Worm (Caenorhabditis elegans): ENCODE data around the gene ampd-1.

The ampd-1 gene

ce11 chrII:5178609-5179008 is 24.5 kb upstream of the ampd-1 start:
- TF ChIP-seq W03F9.2 (tag; optimal IDR thresholded peaks at IDR 0.05) (no peak), dao-5 (tag; optimal IDR thresholded peaks at IDR 0.05) (no peak), him-1 (tag; optimal IDR thresholded peaks at IDR 0.05) (no peak)

DNA sequence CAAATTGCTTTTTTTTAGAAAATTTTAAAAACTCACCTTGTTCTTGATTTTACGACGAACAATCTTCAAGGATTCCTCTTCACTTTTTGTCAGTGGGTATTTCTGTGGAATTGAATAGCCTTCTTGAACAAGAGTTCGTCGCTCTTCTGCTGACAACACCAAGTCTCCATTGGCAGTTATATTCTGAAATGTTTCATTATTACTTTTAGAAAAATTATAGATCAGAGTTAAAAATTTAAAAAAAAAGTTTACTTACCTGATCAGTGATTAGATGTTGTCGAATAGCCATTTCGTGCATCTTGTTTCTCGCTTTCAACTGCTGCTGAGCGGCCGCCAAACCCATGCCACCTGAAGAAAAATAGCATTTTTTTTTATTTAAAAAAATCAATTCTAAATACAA is 22.9 kb upstream of the ampd-1 start:
- TF ChIP-seq dao-5 (tag; optimal IDR thresholded peaks at IDR 0.05) = no peak
- TF ChIP-seq W03F9.2 (tag; optimal IDR thresholded peaks at IDR 0.05) = no peak
- TF ChIP-seq him-1 (tag; optimal IDR thresholded peaks at IDR 0.05) = no peak

- no peak for TF ChIP-seq dao-5 (tag; optimal IDR thresholded peaks at IDR 0.05)
- peak; percentile 44 for TF ChIP-seq him-1 (tag; optimal IDR thresholded peaks at IDR 0.05)
Measured at ce11 chrII:5181497-5181896, 21.6 kb upstream of the ampd-1 start.

DNA sequence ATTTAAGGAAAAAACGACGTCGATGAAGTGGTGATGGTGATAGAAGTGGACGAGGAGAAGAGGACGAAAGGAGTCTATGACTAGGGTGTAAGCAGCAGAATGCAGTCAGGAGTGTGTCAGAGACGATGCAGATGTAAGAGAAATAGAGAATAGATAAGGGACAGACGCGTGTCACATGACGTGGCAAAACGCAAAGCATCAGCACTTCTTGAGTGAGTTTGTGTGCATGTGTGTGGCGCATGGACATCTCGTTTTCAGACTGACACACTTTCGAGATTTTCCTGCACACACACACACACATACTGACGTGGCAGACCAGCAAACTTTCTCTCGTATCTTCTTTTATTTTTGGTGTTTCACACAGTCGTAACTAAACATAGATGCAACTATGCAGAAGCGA is 20.7 kb upstream of the ampd-1 start:
- TF ChIP-seq him-1 (tag; optimal IDR thresholded peaks at IDR 0.05) (no peak), W03F9.2 (tag; optimal IDR thresholded peaks at IDR 0.05) (peak; percentile 22), dao-5 (tag; optimal IDR thresholded peaks at IDR 0.05) (peak; percentile 10)

ce11 chrII:5183207-5183606 is 19.9 kb upstream of the ampd-1 start:
- no peak for TF ChIP-seq him-1 (tag; optimal IDR thresholded peaks at IDR 0.05)
- TF ChIP-seq dao-5 (tag; optimal IDR thresholded peaks at IDR 0.05) = no peak
- TF ChIP-seq W03F9.2 (tag; optimal IDR thresholded peaks at IDR 0.05) = no peak

- TF ChIP-seq dao-5 (tag; optimal IDR thresholded peaks at IDR 0.05) (no peak), W03F9.2 (tag; optimal IDR thresholded peaks at IDR 0.05) (no peak), him-1 (tag; optimal IDR thresholded peaks at IDR 0.05) (no peak)
Measured at ce11 chrII:5184661-5185545, 18.2 kb upstream of the ampd-1 start.

DNA sequence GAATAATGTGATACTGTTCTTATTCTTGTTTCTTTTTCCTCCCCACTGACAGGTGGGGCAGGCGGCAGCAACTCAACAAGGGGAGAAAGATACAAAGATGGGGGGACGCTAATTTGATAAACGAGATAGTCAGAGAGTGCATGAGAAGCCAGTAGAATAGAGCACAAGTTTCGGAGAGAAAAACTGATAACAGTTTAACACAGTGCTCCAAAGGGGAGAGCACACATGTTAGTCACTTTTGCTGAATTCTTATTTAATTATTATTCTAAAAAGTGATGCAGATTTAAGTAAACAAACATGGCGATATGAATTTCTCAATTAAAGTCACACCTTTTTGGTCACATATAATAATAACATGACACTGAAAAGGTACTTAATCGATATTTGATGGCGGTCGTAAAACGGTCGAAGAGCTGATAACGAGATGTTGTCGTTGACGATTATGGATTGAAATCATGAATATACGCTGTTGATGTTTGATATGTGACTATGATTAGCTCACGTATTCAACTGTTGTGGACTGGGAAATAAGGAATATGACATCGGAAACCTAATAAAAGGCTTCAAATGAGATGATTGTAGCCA is 17.1 kb upstream of the ampd-1 start:
- TF ChIP-seq him-1 (tag; optimal IDR thresholded peaks at IDR 0.05) = no peak
- TF ChIP-seq dao-5 (tag; optimal IDR thresholded peaks at IDR 0.05) = no peak
- no peak for TF ChIP-seq W03F9.2 (tag; optimal IDR thresholded peaks at IDR 0.05)

DNA sequence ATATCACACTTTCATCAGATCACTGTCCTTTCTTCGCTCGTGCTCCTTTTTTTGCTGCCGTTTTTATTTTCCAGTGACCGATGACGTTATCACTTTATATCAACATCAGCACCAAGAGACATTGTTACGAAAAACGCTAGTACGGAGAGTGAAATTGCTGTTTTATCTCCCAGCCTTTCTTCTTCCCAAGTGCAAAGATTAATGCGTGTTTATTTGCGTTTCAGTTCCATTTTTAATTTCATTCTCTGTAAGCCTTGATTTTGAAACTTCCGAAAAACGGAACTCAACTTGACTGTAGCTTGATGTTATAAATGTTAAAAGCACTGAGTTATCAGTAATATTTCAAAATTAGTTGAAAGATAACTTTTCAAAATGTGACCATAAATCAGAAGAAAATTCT is 16.3 kb upstream of the ampd-1 start:
- TF ChIP-seq dao-5 (tag; optimal IDR thresholded peaks at IDR 0.05) (no peak), W03F9.2 (tag; optimal IDR thresholded peaks at IDR 0.05) (no peak), him-1 (tag; optimal IDR thresholded peaks at IDR 0.05) (no peak)

DNA sequence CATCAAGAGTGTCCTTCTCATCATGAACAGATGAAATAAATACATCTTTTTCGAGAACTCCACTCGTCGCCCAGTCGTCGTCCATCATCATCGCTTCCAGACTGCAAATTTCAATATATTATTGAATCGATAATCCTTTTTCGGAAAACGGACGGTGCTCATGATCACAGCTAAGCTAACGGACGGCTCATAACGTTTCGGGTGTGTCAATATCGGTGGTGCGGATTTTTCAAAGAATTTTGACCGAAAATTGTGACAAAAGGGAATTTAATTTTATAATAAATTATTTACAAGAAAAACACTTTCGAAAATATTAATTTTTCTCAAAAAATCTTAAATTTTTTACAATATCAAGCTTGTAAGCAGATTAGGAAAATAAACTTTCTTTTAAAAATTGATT is 15.7 kb upstream of the ampd-1 start, which contains the start of gene crh-2:
TSS of gene crh-2 (minus strand) at position 101 of the 400 bp plus-strand sequence.
- no peak for TF ChIP-seq him-1 (tag; optimal IDR thresholded peaks at IDR 0.05)
- no peak for TF ChIP-seq W03F9.2 (tag; optimal IDR thresholded peaks at IDR 0.05)
- TF ChIP-seq dao-5 (tag; optimal IDR thresholded peaks at IDR 0.05) = no peak

DNA sequence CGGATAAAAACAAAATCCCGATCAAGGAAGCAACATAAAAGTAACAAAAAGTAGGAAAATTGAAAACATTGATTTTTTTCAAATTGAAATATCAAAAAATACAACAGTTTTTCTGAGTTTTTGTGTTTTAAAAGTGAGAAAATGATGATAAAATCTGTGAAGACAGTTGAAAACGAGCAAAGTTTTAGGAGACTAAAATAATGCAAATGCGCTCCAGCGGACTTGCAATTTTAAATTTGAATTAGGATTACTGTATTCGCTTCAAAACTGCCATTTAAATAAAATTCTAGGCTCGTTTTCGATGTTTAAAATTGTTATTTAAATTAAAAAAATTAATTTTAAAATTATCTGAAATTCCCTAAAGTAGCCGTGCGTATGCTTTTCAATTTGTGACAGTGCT is 15.2 kb upstream of the ampd-1 start:
- no peak for TF ChIP-seq dao-5 (tag; optimal IDR thresholded peaks at IDR 0.05)
- TF ChIP-seq him-1 (tag; optimal IDR thresholded peaks at IDR 0.05) = no peak
- no peak for TF ChIP-seq W03F9.2 (tag; optimal IDR thresholded peaks at IDR 0.05)

- TF ChIP-seq dao-5 (tag; optimal IDR thresholded peaks at IDR 0.05) (no peak), W03F9.2 (tag; optimal IDR thresholded peaks at IDR 0.05) (no peak), him-1 (tag; optimal IDR thresholded peaks at IDR 0.05) (no peak)
Measured at ce11 chrII:5191766-5192165, 11.4 kb upstream of the ampd-1 start.

DNA sequence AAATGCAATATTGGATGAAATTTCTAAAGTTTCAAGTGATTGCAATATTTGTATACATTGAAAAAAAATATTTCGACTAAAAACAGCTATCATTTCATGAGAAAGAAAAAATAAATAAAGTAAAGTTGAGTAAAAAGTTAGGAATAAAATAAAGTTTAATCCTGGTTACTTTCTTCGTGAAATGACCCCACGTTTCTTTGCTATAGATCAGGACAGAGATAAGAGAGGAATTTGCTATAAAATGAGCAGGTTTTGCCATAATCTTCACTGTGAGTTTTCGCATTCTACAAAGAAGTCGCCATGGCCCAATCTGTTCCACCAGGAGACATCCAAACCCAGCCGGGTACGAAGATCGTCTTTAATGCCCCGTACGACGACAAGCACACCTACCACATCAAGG is 9.1 kb upstream of the ampd-1 start, which contains the start of gene msp-49:
TSS of gene msp-49 (plus strand) at position 301 of the 400 bp plus-strand sequence.
- TF ChIP-seq him-1 (tag; optimal IDR thresholded peaks at IDR 0.05) (no peak), dao-5 (tag; optimal IDR thresholded peaks at IDR 0.05) (no peak), W03F9.2 (tag; optimal IDR thresholded peaks at IDR 0.05) (no peak)

- TF ChIP-seq dao-5 (tag; optimal IDR thresholded peaks at IDR 0.05) (no peak), him-1 (tag; optimal IDR thresholded peaks at IDR 0.05) (no peak), W03F9.2 (tag; optimal IDR thresholded peaks at IDR 0.05) (no peak)
Measured at ce11 chrII:5195504-5195903, 7.6 kb upstream of the ampd-1 start, which contains the start of gene C34F11.5. Gene C34F11.5, plus strand, starts transcription at chrII:5195804.

- no peak for TF ChIP-seq him-1 (tag; optimal IDR thresholded peaks at IDR 0.05)
- TF ChIP-seq dao-5 (tag; optimal IDR thresholded peaks at IDR 0.05) = no peak
- no peak for TF ChIP-seq W03F9.2 (tag; optimal IDR thresholded peaks at IDR 0.05)
Measured at ce11 chrII:5199497-5199896, 3.6 kb upstream of the ampd-1 start, which contains the start of gene msp-50. Gene msp-50, plus strand, starts transcription at chrII:5199797.
